Fruit fly (Drosophila melanogaster) whole organism: ENCODE measurements around the gene Gcn2.

ENCODE experiments used
- CG8478 ChIP-seq: fragments of >200 bp; optimal IDR thresholded peaks from 2 replicates; lab custom pipeline; 2018; ENCODE audit warnings: inconsistent platforms
- Dll ChIP-seq: fragments of >200 bp; optimal IDR thresholded peaks from 2 replicates; lab custom pipeline; 2017
- EcR ChIP-seq, 2 experiments: fragments of >200 bp; optimal IDR thresholded peaks; 2 replicates each; lab custom pipeline; 2017; ENCODE audit warnings: missing biosample characterization in 2 of 2, missing genetic modification characterization in 2 of 2, missing genetic modification reagents in 2 of 2
- pan ChIP-seq: fragments of >200 bp; optimal IDR thresholded peaks from 2 replicates; lab custom pipeline; 2017
- psq ChIP-seq: fragments of >200 bp; optimal IDR thresholded peaks from 2 replicates; lab custom pipeline; 2017
- usp ChIP-seq: fragments of >200 bp; optimal IDR thresholded peaks from 2 replicates; lab custom pipeline; 2017; ENCODE audit warnings: missing biosample characterization, missing genetic modification characterization, mixed read lengths

Gcn2 gene

dm6 chr3R:31439986-31440385, 44.5 kb downstream of the Gcn2 start:
- TF ChIP-seq EcR (GFP tag; optimal IDR thresholded peaks at IDR 0.05; lab: Kevin White, UChicago) (no peak), pan (no peak), Dll (lab: Kevin White, UChicago) (no peak), CG8478 (lab: Kevin White, UChicago) (no peak), psq (lab: Kevin White, UChicago) (no peak), usp (GFP tag; lab: Kevin White, UChicago) (no peak)

dm6 chr3R:31440561-31440960, 45.1 kb downstream of the Gcn2 start:
- TF ChIP-seq psq (lab: Kevin White, UChicago): no peak
- TF ChIP-seq pan: no peak
- TF ChIP-seq EcR (GFP tag; optimal IDR thresholded peaks at IDR 0.05; lab: Kevin White, UChicago): no peak
- TF ChIP-seq usp (GFP tag; lab: Kevin White, UChicago): no peak
- TF ChIP-seq CG8478 (lab: Kevin White, UChicago): no peak
- no peak for TF ChIP-seq Dll (lab: Kevin White, UChicago)

- no peak for TF ChIP-seq Dll (lab: Kevin White, UChicago)
- TF ChIP-seq pan: no peak
- no peak for TF ChIP-seq usp (GFP tag; lab: Kevin White, UChicago)
- no peak for TF ChIP-seq psq (lab: Kevin White, UChicago)
- no peak for TF ChIP-seq CG8478 (lab: Kevin White, UChicago)
- TF ChIP-seq EcR (GFP tag; optimal IDR thresholded peaks at IDR 0.05; lab: Kevin White, UChicago): no peak
These were observed 47.6 kb downstream of the Gcn2 start for dm6 chr3R:31443023-31443422.

dm6 chr3R:31443455-31443854, 48.0 kb downstream of the Gcn2 start:
- TF ChIP-seq psq (lab: Kevin White, UChicago): no peak
- no peak for TF ChIP-seq Dll (lab: Kevin White, UChicago)
- no peak for TF ChIP-seq usp (GFP tag; lab: Kevin White, UChicago)
- TF ChIP-seq EcR (GFP tag; optimal IDR thresholded peaks at IDR 0.05; lab: Kevin White, UChicago): no peak
- TF ChIP-seq pan: no peak
- TF ChIP-seq CG8478 (lab: Kevin White, UChicago): no peak
